Fruit fly (Drosophila melanogaster) whole organism, adult: Measurements from ENCODE around the gene CG32987.

Experiments used
- CG11617 ChIP-seq: fragments of 200-800 bp; sonication (Bioruptor generic); optimal IDR thresholded peaks from 2 replicates; lab custom pipeline; 2017; ENCODE audit warnings: mild to moderate bottlenecking, missing biosample characterization, missing genetic modification reagents, missing genetic modification characterization
- CG14711 ChIP-seq: fragments of 200-800 bp; sonication (Bioruptor generic); optimal IDR thresholded peaks from 2 replicates; lab custom pipeline; 2018; ENCODE audit warnings: missing biosample characterization, mild to moderate bottlenecking, missing genetic modification characterization, moderate library complexity
- Hr96 ChIP-seq: fragments of 200-800 bp; sonication (Bioruptor generic); optimal IDR thresholded peaks from 2 replicates; lab custom pipeline; 2016; ENCODE audit warnings: missing biosample characterization, missing genetic modification characterization
- bab1 ChIP-seq: fragments of 200-800 bp; sonication (Bioruptor generic); optimal IDR thresholded peaks from 3 replicates; lab custom pipeline; 2019; ENCODE audit warnings: missing biosample characterization, mild to moderate bottlenecking, missing genetic modification characterization, moderate library complexity
- kay ChIP-seq: fragments of 200-800 bp; sonication (Bioruptor generic); peaks from one replicate; lab custom pipeline; 2016; ENCODE audit warnings: missing biosample characterization, missing genetic modification characterization, borderline replicate concordance

DNA sequence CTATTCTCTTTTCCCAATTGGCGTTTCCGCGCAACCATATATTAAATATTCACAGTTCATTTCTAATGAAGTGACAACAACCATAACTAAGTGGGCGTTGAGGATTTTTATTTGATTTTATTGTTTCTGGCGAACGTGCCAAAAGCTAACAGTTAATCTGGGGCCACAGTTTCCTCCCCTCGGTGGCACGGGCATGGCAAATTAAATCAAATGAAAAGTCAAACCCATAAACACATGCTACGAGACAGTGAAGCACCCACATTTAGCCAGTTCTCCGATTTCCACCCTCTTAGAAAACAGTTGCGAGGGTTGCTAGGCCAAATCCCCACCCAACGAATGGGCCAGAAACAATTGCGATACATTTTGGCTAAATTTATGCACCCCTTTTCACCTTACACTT, 20.5 kb downstream of the CG32987 start:
- TF ChIP-seq kay (GFP tag; lab: Kevin White, UChicago): no peak
- no peak for TF ChIP-seq Hr96 (GFP tag; lab: Kevin White, UChicago)
- no peak for TF ChIP-seq CG14711 (tag; lab: Kevin White, UChicago)
- TF ChIP-seq CG11617 (GFP tag; lab: Kevin White, UChicago): no peak
- TF ChIP-seq bab1 (GFP tag; lab: Kevin White, UChicago): no peak
